Fruit fly (Drosophila melanogaster): ENCODE data around the gene CG2260.

DNA sequence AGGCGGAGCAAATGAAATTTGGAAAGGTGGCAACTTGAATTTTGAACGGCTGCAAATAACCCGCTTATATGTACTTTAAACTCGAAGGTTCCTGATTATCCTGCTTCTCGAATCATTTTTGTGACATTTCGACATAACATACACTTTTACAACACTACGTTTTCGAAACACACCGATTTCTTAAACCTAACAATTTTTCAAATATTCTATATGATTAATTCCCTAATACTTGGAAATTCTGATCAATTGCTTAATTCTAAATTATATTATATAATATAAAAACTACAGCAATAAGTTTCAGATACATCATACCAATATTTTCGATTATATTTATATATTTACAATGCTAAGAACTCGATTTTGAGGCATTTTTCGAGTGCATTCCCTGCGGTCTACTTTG lies 41.7 kb upstream of the CG2260 start, which contains the start of gene CG10761:
- TF ChIP-seq h (optimal IDR thresholded peaks at IDR 0.05), result no peak
- TF ChIP-seq Myc (optimal IDR thresholded peaks at IDR 0.05), result no peak
- TF ChIP-seq ttk (optimal IDR thresholded peaks at IDR 0.05), result no peak
- no peak for TF ChIP-seq insv (optimal IDR thresholded peaks at IDR 0.05)

Measured in Kc167 (cell line).